Fruit fly (Drosophila melanogaster) whole organism, embryonic: ENCODE data around the gene dimm.

Source experiments
- Atf6 ChIP-seq: fragments of 200-800 bp; sonication (Bioruptor generic); IDR thresholded peaks from 2 replicates; pipeline ENCODE4 v1.3.6; 2022; ENCODE audit warnings: missing biosample characterization, missing genetic modification characterization
- Bgb ChIP-seq: fragments of 200-800 bp; sonication (Bioruptor generic); IDR thresholded peaks from 2 replicates; pipeline ENCODE4 v1.3.6; 2022; ENCODE audit warnings: missing biosample characterization, missing genetic modification characterization; ENCODE audit not compliant: partially characterized antibody
- Bteb2 ChIP-seq: fragments of 200-800 bp; sonication (Bioruptor generic); optimal IDR thresholded peaks from 2 replicates; lab custom pipeline; 2016; ENCODE audit warnings: missing biosample characterization, missing genetic modification characterization
- CG10654 ChIP-seq: fragments of 200-800 bp; sonication (Bioruptor generic); optimal IDR thresholded peaks from 2 replicates; lab custom pipeline; 2016; ENCODE audit warnings: missing biosample characterization, missing genetic modification characterization
- CG11093 ChIP-seq: fragments of 200-800 bp; sonication (Bioruptor generic); IDR thresholded peaks from 3 replicates; pipeline ENCODE4 v1.3.6; 2022; ENCODE audit warnings: missing biosample characterization, missing genetic modification characterization
- CG11398 ChIP-seq: fragments of 200-800 bp; sonication (Bioruptor generic); optimal IDR thresholded peaks from 2 replicates; lab custom pipeline; 2016; ENCODE audit warnings: missing biosample characterization, missing genetic modification characterization
- CG11723 ChIP-seq: fragments of 200-800 bp; sonication (Bioruptor generic); optimal IDR thresholded peaks from 2 replicates; lab custom pipeline; 2017; ENCODE audit warnings: missing biosample characterization, mild to moderate bottlenecking, missing genetic modification characterization
- CG12219 ChIP-seq: fragments of 200-800 bp; sonication (Bioruptor generic); optimal IDR thresholded peaks from 3 replicates; lab custom pipeline; 2018; ENCODE audit warnings: missing biosample characterization, mild to moderate bottlenecking, missing genetic modification characterization
- CG12299 ChIP-seq: fragments of 200-800 bp; sonication (Bioruptor generic); optimal IDR thresholded peaks from 2 replicates; lab custom pipeline; 2018; ENCODE audit warnings: missing biosample characterization, mild to moderate bottlenecking, missing genetic modification characterization
- CG13624 ChIP-seq: fragments of 200-800 bp; sonication (Bioruptor generic); optimal IDR thresholded peaks from 2 replicates; lab custom pipeline; 2016; ENCODE audit warnings: missing biosample characterization, missing genetic modification characterization
- CG14860 ChIP-seq: fragments of 200-800 bp; sonication (Bioruptor generic); IDR thresholded peaks from 3 replicates; pipeline ENCODE4 v1.3.6; 2022; ENCODE audit warnings: missing biosample characterization, missing genetic modification characterization; ENCODE audit not compliant: partially characterized antibody
- CG15696 ChIP-seq: fragments of 200-800 bp; sonication (Bioruptor generic); optimal IDR thresholded peaks from 2 replicates; lab custom pipeline; 2019; ENCODE audit warnings: missing biosample characterization, mild to moderate bottlenecking, missing genetic modification characterization, moderate library complexity
- CG1647 ChIP-seq: fragments of 200-800 bp; sonication (Bioruptor generic); optimal IDR thresholded peaks from 3 replicates; lab custom pipeline; 2016; ENCODE audit warnings: missing biosample characterization, missing genetic modification characterization
- CG18476 ChIP-seq: fragments of 200-800 bp; sonication (Bioruptor generic); optimal IDR thresholded peaks from 2 replicates; lab custom pipeline; 2016; ENCODE audit warnings: missing biosample characterization, mild to moderate bottlenecking, missing genetic modification characterization
- CG2116 ChIP-seq: fragments of 200-800 bp; sonication (Bioruptor generic); optimal IDR thresholded peaks from 3 replicates; lab custom pipeline; 2018; ENCODE audit warnings: missing biosample characterization, mild to moderate bottlenecking, missing genetic modification characterization
- CG2678 ChIP-seq: fragments of 200-800 bp; sonication (Bioruptor generic); optimal IDR thresholded peaks from 3 replicates; lab custom pipeline; 2019; ENCODE audit warnings: missing biosample characterization, mild to moderate bottlenecking, missing genetic modification characterization, moderate library complexity
- CG2712 ChIP-seq: fragments of 200-800 bp; optimal IDR thresholded peaks from 3 replicates; lab custom pipeline; 2019; ENCODE audit warnings: missing biosample characterization, mild to moderate bottlenecking, missing genetic modification characterization, moderate library complexity
- CG2889 ChIP-seq: fragments of 200-800 bp; sonication (Bioruptor generic); IDR thresholded peaks from 3 replicates; pipeline ENCODE4 v1.3.6; 2022; ENCODE audit warnings: missing biosample characterization, missing genetic modification characterization
- CG33213 ChIP-seq: fragments of 200-800 bp; sonication (Bioruptor generic); optimal IDR thresholded peaks from 3 replicates; lab custom pipeline; 2016; ENCODE audit warnings: missing biosample characterization, missing genetic modification characterization
- CG5245 ChIP-seq: fragments of 200-800 bp; sonication (Bioruptor generic); optimal IDR thresholded peaks from 3 replicates; lab custom pipeline; 2016; ENCODE audit warnings: missing biosample characterization, missing genetic modification characterization
- CG6272 ChIP-seq: fragments of 200-800 bp; sonication (Bioruptor generic); IDR thresholded peaks from 2 replicates; pipeline ENCODE4 v1.3.6; 2022; ENCODE audit warnings: missing biosample characterization, missing genetic modification characterization
- CG8388 ChIP-seq: fragments of 200-800 bp; sonication (Bioruptor generic); optimal IDR thresholded peaks from 2 replicates; lab custom pipeline; 2019; ENCODE audit warnings: missing biosample characterization, mild to moderate bottlenecking, missing genetic modification characterization, moderate library complexity
- CG8478 ChIP-seq: fragments of >200 bp; optimal IDR thresholded peaks from 2 replicates; lab custom pipeline; 2018
- CG8765 ChIP-seq: fragments of 200-800 bp; sonication (Bioruptor generic); IDR thresholded peaks from 2 replicates; pipeline ENCODE4 v1.3.6; 2022; ENCODE audit warnings: missing biosample characterization, missing genetic modification characterization
- CG9876 ChIP-seq: fragments of 200-800 bp; sonication (Bioruptor generic); optimal IDR thresholded peaks from 2 replicates; lab custom pipeline; 2016; ENCODE audit warnings: missing biosample characterization, missing genetic modification characterization
- CHES-1-like ChIP-seq: fragments of 200-800 bp; sonication (Bioruptor generic); optimal IDR thresholded peaks from 2 replicates; lab custom pipeline; 2016; ENCODE audit warnings: missing biosample characterization, missing genetic modification characterization
- Ets97D ChIP-seq: fragments of 200-800 bp; sonication (Bioruptor generic); optimal IDR thresholded peaks from 3 replicates; lab custom pipeline; 2016; ENCODE audit warnings: missing biosample characterization, missing genetic modification characterization
- HHEX ChIP-seq: fragments of 200-800 bp; sonication (Bioruptor generic); optimal IDR thresholded peaks from 3 replicates; lab custom pipeline; 2017; ENCODE audit warnings: missing biosample characterization, mild to moderate bottlenecking, missing genetic modification characterization, missing genetic modification reagents
- HLH54F ChIP-seq: fragments of 200-800 bp; sonication (Bioruptor generic); optimal IDR thresholded peaks from 3 replicates; lab custom pipeline; 2016; ENCODE audit warnings: missing biosample characterization, missing genetic modification characterization
- Hmx ChIP-seq: fragments of 200-800 bp; sonication (Bioruptor generic); optimal IDR thresholded peaks from 2 replicates; lab custom pipeline; 2016; ENCODE audit warnings: missing biosample characterization, missing genetic modification characterization
- Hr3 ChIP-seq: fragments of 200-800 bp; sonication (Bioruptor generic); optimal IDR thresholded peaks from 3 replicates; lab custom pipeline; 2016; ENCODE audit warnings: missing biosample characterization, missing genetic modification characterization
- Hr39 ChIP-seq: fragments of >200 bp; optimal IDR thresholded peaks from 2 replicates; lab custom pipeline; 2017
- Hsf ChIP-seq: fragments of 200-800 bp; sonication (Bioruptor generic); optimal IDR thresholded peaks from 3 replicates; lab custom pipeline; 2016; ENCODE audit warnings: missing biosample characterization, missing genetic modification characterization
- Kr ChIP-seq: fragments of 200-800 bp; sonication (Bioruptor generic); optimal IDR thresholded peaks from 2 replicates; lab custom pipeline; 2017; ENCODE audit warnings: missing biosample characterization, mild to moderate bottlenecking, missing genetic modification characterization
- NK7.1 ChIP-seq: fragments of 200-800 bp; sonication (Bioruptor generic); optimal IDR thresholded peaks from 3 replicates; lab custom pipeline; 2016; ENCODE audit warnings: missing biosample characterization, missing genetic modification characterization
- Pdp1 ChIP-seq, 2 experiments: fragments of 200-800 bp; sonication (Bioruptor generic); optimal IDR thresholded peaks; 3 replicates each; lab custom pipeline; 2016; ENCODE audit warnings: missing biosample characterization in 2 of 2, missing genetic modification characterization in 2 of 2, mild to moderate bottlenecking in 1 of 2, moderate library complexity in 1 of 2
- Ravus ChIP-seq: fragments of 200-800 bp; sonication (Bioruptor generic); IDR thresholded peaks from 2 replicates; pipeline ENCODE4 v1.3.6; 2022; ENCODE audit warnings: missing biosample characterization, missing genetic modification characterization
- Sin3A ChIP-seq: fragments of >200 bp; optimal IDR thresholded peaks from 2 replicates; lab custom pipeline; 2018
- Six4 ChIP-seq: fragments of 200-800 bp; sonication (Bioruptor generic); optimal IDR thresholded peaks from 2 replicates; lab custom pipeline; 2016; ENCODE audit warnings: missing biosample characterization, missing genetic modification characterization
- Sry-δ ChIP-seq: fragments of 200-800 bp; sonication (Bioruptor generic); optimal IDR thresholded peaks from 2 replicates; lab custom pipeline; 2016; ENCODE audit warnings: missing biosample characterization, missing genetic modification characterization
- chn ChIP-seq: fragments of 200-800 bp; sonication (Bioruptor generic); optimal IDR thresholded peaks from 2 replicates; lab custom pipeline; 2016; ENCODE audit warnings: missing biosample characterization, missing genetic modification characterization
- crc ChIP-seq: fragments of 200-800 bp; sonication (Bioruptor generic); optimal IDR thresholded peaks from 2 replicates; lab custom pipeline; 2016; ENCODE audit warnings: missing biosample characterization, missing genetic modification characterization
- croc ChIP-seq: fragments of 200-800 bp; sonication (Bioruptor generic); conservative IDR thresholded peaks from 3 replicates; pipeline ENCODE4 v1.3.6; 2022; ENCODE audit warnings: missing biosample characterization, missing genetic modification characterization
- dmrt11E ChIP-seq: fragments of 200-800 bp; sonication (Bioruptor generic); optimal IDR thresholded peaks from 3 replicates; lab custom pipeline; 2018; ENCODE audit warnings: missing biosample characterization, mild to moderate bottlenecking, missing genetic modification characterization, moderate library complexity
- dmrt99B ChIP-seq: fragments of 200-800 bp; sonication (Bioruptor generic); optimal IDR thresholded peaks from 2 replicates; lab custom pipeline; 2018; ENCODE audit warnings: missing biosample characterization, mild to moderate bottlenecking, missing genetic modification characterization, moderate library complexity
- jing ChIP-seq: fragments of 200-800 bp; sonication (Bioruptor generic); optimal IDR thresholded peaks from 2 replicates; lab custom pipeline; 2018; ENCODE audit warnings: missing biosample characterization, mild to moderate bottlenecking, missing genetic modification characterization
- lov ChIP-seq, 2 experiments: fragments of 200-800 bp in 1 of 2; fragments of >200 bp in 1 of 2; sonication (Bioruptor generic) in 1 of 2; IDR thresholded peaks in 1 of 2; optimal IDR thresholded peaks in 1 of 2; 2 replicates in 1 of 2; 3 replicates in 1 of 2; pipeline versions ENCODE4 v1.3.6 to Lab custom; 2017 to 2022; ENCODE audit warnings: missing biosample characterization in 1 of 2, missing genetic modification characterization in 1 of 2
- seq ChIP-seq: fragments of 200-800 bp; sonication (Bioruptor generic); IDR thresholded peaks from 2 replicates; pipeline ENCODE4 v1.3.6; 2022; ENCODE audit warnings: missing biosample characterization, missing genetic modification characterization
- tap ChIP-seq: fragments of 200-800 bp; optimal IDR thresholded peaks from 3 replicates; lab custom pipeline; 2019; ENCODE audit warnings: missing biosample characterization, mild to moderate bottlenecking, missing genetic modification characterization, moderate library complexity
- yki ChIP-seq: fragments of >200 bp; optimal IDR thresholded peaks from 3 replicates; lab custom pipeline; 2018
- zen ChIP-seq: fragments of 200-800 bp; sonication (Bioruptor generic); optimal IDR thresholded peaks from 3 replicates; lab custom pipeline; 2018; ENCODE audit warnings: missing biosample characterization, mild to moderate bottlenecking, missing genetic modification characterization, moderate library complexity
- zf30C ChIP-seq: fragments of 200-800 bp; sonication (Bioruptor generic); optimal IDR thresholded peaks from 3 replicates; lab custom pipeline; 2018; ENCODE audit warnings: missing biosample characterization, mild to moderate bottlenecking, missing genetic modification characterization

Gene dimm

dm6 chr2L:21309754-21310426 lies 21.7 kb upstream of the dimm start, which contains the start of gene Mondo (continued):
- TF ChIP-seq CG12299 (tag; lab: Kevin White, UChicago) (no peak), CG11723 (GFP tag; lab: Kevin White, UChicago) (no peak), CG15696 (peak; percentile 40), CG14860 (GFP tag; lab: Robert Waterston, UW) (no peak), CG10654 (no peak), Hr3 (GFP tag; lab: Kevin White, UChicago) (peak; percentile 59), CG11093 (GFP tag; lab: Robert Waterston, UW) (no peak), tap (tag; lab: Kevin White, UChicago) (no peak), NK7.1 (GFP tag; lab: Kevin White, UChicago) (no peak), Hr39 (lab: Kevin White, UChicago) (no peak), Sin3A (lab: Kevin White, UChicago) (peak; percentile 11), dmrt99B (peak; percentile 37), Bteb2 (no peak), Ravus (no peak), CG8478 (lab: Kevin White, UChicago) (no peak), lov (optimal IDR thresholded peaks at IDR 0.05; lab: Kevin White, UChicago) (no peak), lov (GFP tag; IDR thresholded peaks at IDR 0.05; lab: Robert Waterston, UW) (no peak), CG2889 (no peak), zf30C (GFP tag; lab: Kevin White, UChicago) (no peak), CG8388 (GFP tag; lab: Kevin White, UChicago) (peak; percentile 15), Six4 (GFP tag; lab: Kevin White, UChicago) (no peak), HLH54F (GFP tag; lab: Kevin White, UChicago) (peak; percentile 29), Bgb (GFP tag; lab: Robert Waterston, UW) (peak; percentile 30; the same call in 1 of the 2 replicates), Sry-δ (GFP tag; lab: Kevin White, UChicago) (no peak), CG12219 (GFP tag; lab: Kevin White, UChicago) (no peak), HHEX (GFP tag; lab: Kevin White, UChicago) (no peak), CG8765 (GFP tag; lab: Robert Waterston, UW) (no peak), CG5245 (GFP tag; lab: Kevin White, UChicago) (no peak), dmrt11E (tag; lab: Kevin White, UChicago) (peak; percentile 50), zen (tag; lab: Kevin White, UChicago) (peak; percentile 53), CG18476 (no peak), CG2116 (GFP tag; lab: Kevin White, UChicago) (no peak), Atf6 (GFP tag; lab: Robert Waterston, UW) (no peak), CG2678 (no peak), jing (GFP tag; lab: Kevin White, UChicago) (no peak), chn (GFP tag; lab: Kevin White, UChicago) (no peak), Kr (GFP tag; lab: Kevin White, UChicago) (no peak), crc (no peak), CG11398 (peak; percentile 7), Hmx (GFP tag; lab: Kevin White, UChicago) (no peak), CG13624 (GFP tag; lab: Kevin White, UChicago) (no peak), Hsf (GFP tag; lab: Kevin White, UChicago) (no peak), Ets97D (GFP tag; lab: Kevin White, UChicago) (peak; percentile 62), yki (no peak), seq (GFP tag; lab: Robert Waterston, UW) (0 out of 2 replicates have a peak, but pooled peaks have one; percentile 9), CG9876 (GFP tag; lab: Kevin White, UChicago) (peak; percentile 10), croc (GFP tag; lab: Robert Waterston, UW) (no peak), Pdp1 (GFP tag; optimal IDR thresholded peaks at IDR 0.05; lab: Kevin White, UChicago) (no peak), CG1647 (GFP tag; lab: Kevin White, UChicago) (no peak), CG33213 (peak; percentile 23), CG6272 (GFP tag; lab: Robert Waterston, UW) (no peak), CHES-1-like (GFP tag; lab: Kevin White, UChicago) (peak; percentile 4), CG2712 (tag; lab: Kevin White, UChicago) (peak; percentile 28)
